Fruit fly (Drosophila melanogaster) whole organism, embryonic: ENCODE data around the gene CG6040.

Source experiments
- BEAF-32 ChIP-seq: fragments of 200-800 bp; sonication (Bioruptor generic); optimal IDR thresholded peaks from 3 replicates; lab custom pipeline; 2017; ENCODE audit warnings: missing biosample characterization, missing genetic modification characterization, mild to moderate bottlenecking, moderate library complexity, missing genetic modification reagents
- C15 ChIP-seq: fragments of 200-800 bp; sonication (Bioruptor generic); IDR thresholded peaks from 3 replicates; pipeline ENCODE4 v1.3.6; 2022; ENCODE audit warnings: missing biosample characterization, missing genetic modification characterization
- CG10462 ChIP-seq: fragments of 200-800 bp; sonication (Bioruptor generic); optimal IDR thresholded peaks from 2 replicates; lab custom pipeline; 2016; ENCODE audit warnings: missing biosample characterization, missing genetic modification characterization
- CG11560 ChIP-seq: fragments of 200-800 bp; sonication (Bioruptor generic); IDR thresholded peaks from 3 replicates; pipeline ENCODE4 v1.3.6; 2022; ENCODE audit warnings: missing biosample characterization, missing genetic modification characterization
- CG12155 ChIP-seq: fragments of 200-800 bp; sonication (Bioruptor generic); optimal IDR thresholded peaks from 3 replicates; lab custom pipeline; 2016; ENCODE audit warnings: missing biosample characterization, missing genetic modification characterization
- CG12391 ChIP-seq: fragments of 200-800 bp; sonication (Bioruptor generic); optimal IDR thresholded peaks from 3 replicates; lab custom pipeline; 2018; ENCODE audit warnings: missing biosample characterization, mild to moderate bottlenecking, missing genetic modification characterization, moderate library complexity
- CG14667 ChIP-seq: fragments of 200-800 bp; sonication (Bioruptor generic); IDR thresholded peaks from 2 replicates; pipeline ENCODE4 v1.3.6; 2022; ENCODE audit warnings: missing biosample characterization, missing genetic modification characterization
- CG16813 ChIP-seq: fragments of 200-800 bp; sonication (Bioruptor generic); IDR thresholded peaks from 3 replicates; pipeline ENCODE4 v1.3.6; 2022; ENCODE audit warnings: missing biosample characterization, missing genetic modification characterization; ENCODE audit not compliant: partially characterized antibody
- CG17359 ChIP-seq: fragments of 200-800 bp; sonication (Bioruptor generic); optimal IDR thresholded peaks from 3 replicates; lab custom pipeline; 2018; ENCODE audit warnings: missing biosample characterization, mild to moderate bottlenecking, missing genetic modification characterization, moderate library complexity
- CG2199 ChIP-seq: fragments of 200-800 bp; sonication (Bioruptor generic); IDR thresholded peaks from 3 replicates; pipeline ENCODE4 v1.3.6; 2022; ENCODE audit warnings: missing biosample characterization, missing genetic modification characterization
- CG3163 ChIP-seq: fragments of 200-800 bp; sonication (Bioruptor generic); optimal IDR thresholded peaks from 3 replicates; lab custom pipeline; 2016; ENCODE audit warnings: missing biosample characterization, missing genetic modification characterization
- CG32532 ChIP-seq: fragments of 200-800 bp; sonication (Bioruptor generic); IDR thresholded peaks from 2 replicates; pipeline ENCODE4 v1.3.6; 2022; ENCODE audit warnings: missing biosample characterization, missing genetic modification characterization
- CG5953 ChIP-seq: fragments of 200-800 bp; sonication (Bioruptor generic); IDR thresholded peaks from 2 replicates; pipeline ENCODE4 v1.3.6; 2022; ENCODE audit warnings: missing biosample characterization, missing genetic modification characterization
- CG6654 ChIP-seq: fragments of 200-800 bp; sonication (Bioruptor generic); optimal IDR thresholded peaks from 2 replicates; lab custom pipeline; 2017; ENCODE audit warnings: missing biosample characterization, mild to moderate bottlenecking, missing genetic modification characterization
- CG6854 ChIP-seq: fragments of 200-800 bp; sonication (Bioruptor generic); optimal IDR thresholded peaks from 3 replicates; lab custom pipeline; 2017; ENCODE audit warnings: missing biosample characterization, mild to moderate bottlenecking, missing genetic modification characterization
- CG7271 ChIP-seq: fragments of 200-800 bp; sonication (Bioruptor generic); optimal IDR thresholded peaks from 2 replicates; lab custom pipeline; 2018; ENCODE audit warnings: missing biosample characterization, mild to moderate bottlenecking, missing genetic modification characterization, moderate library complexity
- CG9215 ChIP-seq: fragments of 200-800 bp; sonication (Bioruptor generic); IDR thresholded peaks from 2 replicates; pipeline ENCODE4 v1.3.6; 2022; ENCODE audit warnings: missing biosample characterization, missing genetic modification characterization
- CG9437 ChIP-seq: fragments of 200-800 bp; sonication (Bioruptor generic); optimal IDR thresholded peaks from 2 replicates; lab custom pipeline; 2018; ENCODE audit warnings: missing biosample characterization, mild to moderate bottlenecking, missing genetic modification characterization
- Chrac-16 ChIP-seq: fragments of 200-800 bp; sonication (Bioruptor generic); optimal IDR thresholded peaks from 3 replicates; lab custom pipeline; 2016; ENCODE audit warnings: missing biosample characterization, missing genetic modification characterization
- Dbx ChIP-seq: fragments of 200-800 bp; sonication (Bioruptor generic); IDR thresholded peaks from 3 replicates; pipeline ENCODE4 v1.3.6; 2022; ENCODE audit warnings: missing biosample characterization, missing genetic modification characterization
- Deaf1 ChIP-seq: fragments of 200-800 bp; optimal IDR thresholded peaks from 3 replicates; lab custom pipeline; 2019; ENCODE audit warnings: missing biosample characterization, mild to moderate bottlenecking, missing genetic modification characterization, moderate library complexity
- Dfd ChIP-seq, 2 experiments: fragments of >200 bp; optimal IDR thresholded peaks; 2 replicates each; lab custom pipeline; 2017; ENCODE audit warnings: missing biosample characterization in 2 of 2, missing genetic modification characterization in 2 of 2
- Drgx ChIP-seq: fragments of 200-800 bp; sonication (Bioruptor generic); IDR thresholded peaks from 2 replicates; pipeline ENCODE4 v1.3.6; 2022; ENCODE audit warnings: missing biosample characterization, missing genetic modification characterization
- Ets65A ChIP-seq: fragments of 200-800 bp; sonication (Bioruptor generic); peaks from one replicate; lab custom pipeline; 2016; ENCODE audit warnings: missing biosample characterization, missing genetic modification characterization
- HLH3B ChIP-seq: fragments of 200-800 bp; sonication (Bioruptor generic); IDR thresholded peaks from 2 replicates; pipeline ENCODE4 v1.3.6; 2022; ENCODE audit warnings: missing biosample characterization, missing genetic modification characterization
- Hr51 ChIP-seq, 2 experiments: fragments of 200-800 bp; sonication (Bioruptor generic); optimal IDR thresholded peaks; 2 replicates in 1 of 2; 3 replicates in 1 of 2; lab custom pipeline; 2016 to 2018; ENCODE audit warnings: missing biosample characterization in 2 of 2, missing genetic modification characterization in 2 of 2, mild to moderate bottlenecking in 1 of 2, moderate library complexity in 1 of 2
- PHDP ChIP-seq: fragments of 200-800 bp; sonication (Bioruptor generic); optimal IDR thresholded peaks from 3 replicates; lab custom pipeline; 2018; ENCODE audit warnings: missing biosample characterization, mild to moderate bottlenecking, missing genetic modification characterization, moderate library complexity
- Ptx1 ChIP-seq: fragments of 200-800 bp; sonication (Bioruptor generic); IDR thresholded peaks from 2 replicates; pipeline ENCODE4 v1.3.6; 2022; ENCODE audit warnings: missing biosample characterization, missing genetic modification characterization
- Sry-β ChIP-seq: fragments of 200-800 bp; sonication (Bioruptor generic); optimal IDR thresholded peaks from 2 replicates; lab custom pipeline; 2018; ENCODE audit warnings: missing biosample characterization, mild to moderate bottlenecking, missing genetic modification characterization, moderate library complexity
- Stat92E ChIP-seq, 3 experiments: fragments of >200 bp in 2 of 3; fragments of 200-800 bp in 1 of 3; sonication (Bioruptor generic) in 1 of 3; optimal IDR thresholded peaks; 2 replicates each; lab custom pipeline; 2017 to 2019; ENCODE audit warnings: missing biosample characterization in 3 of 3, missing genetic modification characterization in 3 of 3, mild to moderate bottlenecking in 1 of 3, moderate library complexity in 1 of 3
- Tbp ChIP-seq: fragments of >200 bp; optimal IDR thresholded peaks from 2 replicates; lab custom pipeline; 2018; ENCODE audit warnings: missing biosample characterization, missing genetic modification characterization
- abd-A ChIP-seq: fragments of 200-800 bp; sonication (Bioruptor generic); optimal IDR thresholded peaks from 3 replicates; lab custom pipeline; 2019; ENCODE audit warnings: missing biosample characterization, mild to moderate bottlenecking, missing genetic modification characterization, moderate library complexity
- bcd ChIP-seq: fragments of 200-800 bp; sonication (Bioruptor generic); optimal IDR thresholded peaks from 2 replicates; lab custom pipeline; 2017; ENCODE audit warnings: missing biosample characterization, mild to moderate bottlenecking, missing genetic modification characterization
- cas ChIP-seq: fragments of 200-800 bp; sonication (Bioruptor generic); IDR thresholded peaks from 2 replicates; pipeline ENCODE4 v1.3.6; 2022; ENCODE audit warnings: missing biosample characterization, missing genetic modification characterization
- cato ChIP-seq: fragments of 200-800 bp; sonication (Bioruptor generic); optimal IDR thresholded peaks from 2 replicates; lab custom pipeline; 2016; ENCODE audit warnings: missing biosample characterization, missing genetic modification characterization, borderline replicate concordance
- chif ChIP-seq, 2 experiments: fragments of 200-800 bp; sonication (Bioruptor generic); optimal IDR thresholded peaks; 3 replicates each; lab custom pipeline; 2016; ENCODE audit warnings: missing biosample characterization in 2 of 2, missing genetic modification characterization in 2 of 2
- croc ChIP-seq: fragments of 200-800 bp; sonication (Bioruptor generic); conservative IDR thresholded peaks from 3 replicates; pipeline ENCODE4 v1.3.6; 2022; ENCODE audit warnings: missing biosample characterization, missing genetic modification characterization
- ems ChIP-seq: fragments of 200-800 bp; sonication (Bioruptor generic); optimal IDR thresholded peaks from 3 replicates; lab custom pipeline; 2016; ENCODE audit warnings: missing biosample characterization, missing genetic modification characterization
- en ChIP-seq: fragments of 200-800 bp; sonication (Bioruptor generic); optimal IDR thresholded peaks from 2 replicates; lab custom pipeline; 2016; ENCODE audit warnings: missing biosample characterization, missing genetic modification characterization
- grn ChIP-seq: fragments of 200-800 bp; sonication (Bioruptor generic); optimal IDR thresholded peaks from 3 replicates; lab custom pipeline; 2017; ENCODE audit warnings: missing biosample characterization, missing genetic modification characterization
- h ChIP-seq: fragments of >200 bp; optimal IDR thresholded peaks from 2 replicates; lab custom pipeline; 2017
- knrl ChIP-seq: fragments of 200-800 bp; sonication (Bioruptor generic); IDR thresholded peaks from 3 replicates; pipeline ENCODE4 v1.3.6; 2022; ENCODE audit warnings: missing biosample characterization, missing genetic modification characterization; ENCODE audit not compliant: partially characterized antibody
- nau ChIP-seq: fragments of 200-800 bp; sonication (Bioruptor generic); optimal IDR thresholded peaks from 3 replicates; lab custom pipeline; 2017; ENCODE audit warnings: missing biosample characterization, mild to moderate bottlenecking, missing genetic modification characterization, missing genetic modification reagents
- pfk ChIP-seq: fragments of 200-800 bp; sonication (Bioruptor generic); optimal IDR thresholded peaks from 2 replicates; lab custom pipeline; 2018; ENCODE audit warnings: missing biosample characterization, mild to moderate bottlenecking, missing genetic modification characterization, moderate library complexity
- row ChIP-seq: fragments of 200-800 bp; sonication (Bioruptor generic); IDR thresholded peaks from 3 replicates; pipeline ENCODE4 v1.3.6; 2022; ENCODE audit warnings: missing biosample characterization, missing genetic modification characterization
- sug ChIP-seq: fragments of 200-800 bp; optimal IDR thresholded peaks from 2 replicates; lab custom pipeline; 2019; ENCODE audit warnings: missing biosample characterization, mild to moderate bottlenecking, missing genetic modification characterization, moderate library complexity
- unpg ChIP-seq: fragments of 200-800 bp; sonication (Bioruptor generic); optimal IDR thresholded peaks from 3 replicates; lab custom pipeline; 2018; ENCODE audit warnings: missing biosample characterization, mild to moderate bottlenecking, missing genetic modification characterization, moderate library complexity
- wek ChIP-seq: fragments of 200-800 bp; sonication (Bioruptor generic); optimal IDR thresholded peaks from 3 replicates; lab custom pipeline; 2018; ENCODE audit warnings: missing biosample characterization, mild to moderate bottlenecking, missing genetic modification characterization, moderate library complexity
- zen ChIP-seq: fragments of 200-800 bp; sonication (Bioruptor generic); optimal IDR thresholded peaks from 3 replicates; lab custom pipeline; 2018; ENCODE audit warnings: missing biosample characterization, mild to moderate bottlenecking, missing genetic modification characterization, moderate library complexity

Gene CG6040

dm6 chr3R:19147511-19148239 is 50.9 kb downstream of the CG6040 start, which contains the start of gene Ppcs (continued):
- TF ChIP-seq Deaf1 (tag; lab: Kevin White, UChicago) = peak; percentile 61
- no peak for TF ChIP-seq CG16813
- TF ChIP-seq cato (GFP tag; lab: Kevin White, UChicago) = peak; percentile 39
- peak; percentile 51 to 66 for TF ChIP-seq Hr51 (GFP tag; optimal IDR thresholded peaks at IDR 0.05; lab: Kevin White, UChicago)
- TF ChIP-seq CG14667 = no peak
- no peak for TF ChIP-seq CG7271 (tag; lab: Kevin White, UChicago)
- TF ChIP-seq CG9437 (GFP tag; lab: Kevin White, UChicago) = peak; percentile 57
- TF ChIP-seq CG2199 = 0 out of 3 replicates have a peak, but pooled peaks have one; percentile 27
- TF ChIP-seq CG17359 (tag; lab: Kevin White, UChicago) = peak; percentile 32
- peak; percentile 57 for TF ChIP-seq CG3163 (GFP tag; lab: Kevin White, UChicago)
- TF ChIP-seq Ptx1 = peak; percentile 55; the same call in 1 of the 2 replicates
- peak; percentile 54 for TF ChIP-seq CG12391
- TF ChIP-seq CG6654 (GFP tag; lab: Kevin White, UChicago) = no peak
- TF ChIP-seq grn = no peak
- TF ChIP-seq Chrac-16 = peak; percentile 54
- TF ChIP-seq row (GFP tag; lab: Robert Waterston, UW) = peak; percentile 59
- TF ChIP-seq sug (tag; lab: Kevin White, UChicago) = peak; percentile 75
- no peak for TF ChIP-seq C15 (GFP tag; lab: Robert Waterston, UW)
- TF ChIP-seq Dbx (GFP tag; lab: Robert Waterston, UW) = peak; percentile 54; the same call in 2 of the 3 replicates
- peak; percentile 49 for TF ChIP-seq CG12155 (GFP tag; lab: Kevin White, UChicago)
- no peak for TF ChIP-seq h (lab: Kevin White, UChicago)
- peak; percentile 51 for TF ChIP-seq Sry-β
- no peak for TF ChIP-seq CG5953 (GFP tag; lab: Robert Waterston, UW)
- TF ChIP-seq CG11560 (tag; lab: Robert Waterston, UW) = no peak; the same call in 2 of the 3 replicates
- TF ChIP-seq CG9215 (GFP tag; lab: Robert Waterston, UW) = peak; percentile 63
- TF ChIP-seq Tbp = no peak
- no peak for TF ChIP-seq Dfd (GFP tag; optimal IDR thresholded peaks at IDR 0.05; lab: Kevin White, UChicago)
- TF ChIP-seq CG10462 = no peak
- no peak for TF ChIP-seq cas
- TF ChIP-seq abd-A (tag; lab: Kevin White, UChicago) = peak; percentile 25
- peak in 1 of 2 experiments; percentile 42 for TF ChIP-seq chif (GFP tag; optimal IDR thresholded peaks at IDR 0.05; lab: Kevin White, UChicago)
- peak; percentile 56; the same call in 1 of the 2 replicates for TF ChIP-seq CG32532 (GFP tag; lab: Robert Waterston, UW)
- peak; percentile 26 for TF ChIP-seq zen (tag; lab: Kevin White, UChicago)
- TF ChIP-seq en = no peak
- TF ChIP-seq HLH3B (GFP tag; lab: Robert Waterston, UW) = no peak; the same call in 1 of the 2 replicates
- TF ChIP-seq CG6854 = peak; percentile 67
- TF ChIP-seq Drgx (GFP tag; lab: Robert Waterston, UW) = peak; percentile 65
- TF ChIP-seq wek = peak; percentile 18
- TF ChIP-seq knrl (GFP tag; lab: Robert Waterston, UW) = peak; percentile 38; the same call in 1 of the 3 replicates
- TF ChIP-seq bcd (GFP tag; lab: Kevin White, UChicago) = peak; percentile 64
- TF ChIP-seq unpg (GFP tag; lab: Kevin White, UChicago) = peak; percentile 20
- peak; percentile 48 for TF ChIP-seq ems
- TF ChIP-seq PHDP (tag; lab: Kevin White, UChicago) = peak; percentile 2
- TF ChIP-seq pfk (GFP tag; lab: Kevin White, UChicago) = peak; percentile 39
- peak; percentile 69 for TF ChIP-seq nau (GFP tag; lab: Kevin White, UChicago)
- peak; percentile 48 for TF ChIP-seq BEAF-32 (GFP tag; lab: Kevin White, UChicago)
- peak; percentile 93 for TF ChIP-seq Ets65A (GFP tag; lab: Kevin White, UChicago)
- TF ChIP-seq croc = peak; percentile 13; the same call in 1 of the 3 replicates
- peak in 1 of 3 experiments; percentile 24 for TF ChIP-seq Stat92E (GFP tag; optimal IDR thresholded peaks at IDR 0.05; lab: Kevin White, UChicago)
